Fruit fly (Drosophila melanogaster): Measurements from ENCODE around the gene Mur18B.

The Mur18B gene

DNA sequence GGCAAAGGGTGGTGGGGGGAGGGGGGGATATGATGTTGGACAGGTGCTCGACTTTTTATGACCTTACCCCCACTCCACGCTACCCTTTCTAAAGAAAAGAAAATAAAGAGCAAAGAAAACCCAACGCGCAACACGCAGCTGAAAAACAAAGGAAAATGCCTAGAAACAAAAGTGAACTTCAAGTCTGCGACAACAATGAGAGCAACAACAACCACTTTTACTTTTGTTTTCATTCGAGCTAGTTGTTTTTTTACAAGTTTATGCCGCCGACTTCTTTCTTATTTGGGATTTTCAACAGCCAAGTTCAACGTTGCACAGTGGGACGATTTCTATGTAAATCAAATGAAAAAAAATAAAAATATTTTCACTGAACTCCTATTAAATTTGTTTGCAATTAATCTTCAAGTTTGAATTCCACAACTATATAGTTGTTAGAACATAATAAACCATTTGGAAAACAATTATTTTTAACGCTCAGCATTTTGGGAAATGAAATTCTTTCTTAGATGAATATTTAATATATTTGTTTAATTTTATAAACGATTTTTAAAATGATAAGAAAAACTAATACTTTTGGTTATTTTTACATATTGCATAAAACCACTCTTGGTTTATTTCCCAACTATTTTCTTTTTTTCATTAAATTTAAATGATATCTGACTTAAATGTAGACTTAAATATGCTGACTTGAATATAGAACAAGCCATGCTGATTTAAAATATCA is 11.7 kb downstream of the Mur18B start:
- no peak for TF ChIP-seq CG30431 (GFP tag; optimal IDR thresholded peaks at IDR 0.05)
- peak; percentile 76 for TF ChIP-seq CG7556 (GFP tag; optimal IDR thresholded peaks at IDR 0.05)
- TF ChIP-seq CG11560 (tag; IDR thresholded peaks at IDR 0.05): no peak
- no peak for TF ChIP-seq CG10959 (GFP tag; IDR thresholded peaks at IDR 0.05)
- peak; percentile 22 for TF ChIP-seq CG10147 (GFP tag; optimal IDR thresholded peaks at IDR 0.05)
- TF ChIP-seq so (GFP tag; IDR thresholded peaks at IDR 0.05): no peak
- no peak for TF ChIP-seq hb (GFP tag; IDR thresholded peaks at IDR 0.05; ENCODE audit: partially characterized antibody)
- TF ChIP-seq CG32767 (GFP tag; IDR thresholded peaks at IDR 0.05): no peak
- TF ChIP-seq stwl (tag; optimal IDR thresholded peaks at IDR 0.05): no peak
- no peak for TF ChIP-seq tup (GFP tag; optimal IDR thresholded peaks at IDR 0.05)
- no peak for TF ChIP-seq Dp (GFP tag; optimal IDR thresholded peaks at IDR 0.05)
- TF ChIP-seq unpg (GFP tag; optimal IDR thresholded peaks at IDR 0.05): peak; percentile 20
- TF ChIP-seq Dek (tag; optimal IDR thresholded peaks at IDR 0.05): no peak
- TF ChIP-seq CG16779 (GFP tag; IDR thresholded peaks at IDR 0.05): no peak
- TF ChIP-seq Max (GFP tag; optimal IDR thresholded peaks at IDR 0.05): no peak
- TF ChIP-seq D (optimal IDR thresholded peaks at IDR 0.05): no peak
- peak; percentile 53 for TF ChIP-seq D (GFP tag; optimal IDR thresholded peaks at IDR 0.05)
- peak; percentile 10 to 50 for TF ChIP-seq bsh (GFP tag; optimal IDR thresholded peaks at IDR 0.05)
- TF ChIP-seq CG4707 (GFP tag; optimal IDR thresholded peaks at IDR 0.05): no peak
- no peak for TF ChIP-seq CG8478 (optimal IDR thresholded peaks at IDR 0.05)
- TF ChIP-seq CG8765 (GFP tag; IDR thresholded peaks at IDR 0.05): no peak
- TF ChIP-seq NC2α (GFP tag; optimal IDR thresholded peaks at IDR 0.05): no peak
- no peak for TF ChIP-seq NK7.1 (GFP tag; optimal IDR thresholded peaks at IDR 0.05)
- no peak for TF ChIP-seq gro (GFP tag; optimal IDR thresholded peaks at IDR 0.05)
- TF ChIP-seq Xrp1 (GFP tag; IDR thresholded peaks at IDR 0.05): no peak
- no peak for TF ChIP-seq hkb (optimal IDR thresholded peaks at IDR 0.05)
- TF ChIP-seq hkb (GFP tag; IDR thresholded peaks at IDR 0.05): no peak
- TF ChIP-seq Taf1 (GFP tag; IDR thresholded peaks at IDR 0.05): no peak
- no peak for TF ChIP-seq Antp (GFP tag; optimal IDR thresholded peaks at IDR 0.05)
- no peak for TF ChIP-seq sug (tag; optimal IDR thresholded peaks at IDR 0.05)
- no peak for TF ChIP-seq Doc3 (GFP tag; IDR thresholded peaks at IDR 0.05; ENCODE audit: partially characterized antibody)
- no peak for TF ChIP-seq zen (tag; optimal IDR thresholded peaks at IDR 0.05)
- TF ChIP-seq CG17186 (GFP tag; optimal IDR thresholded peaks at IDR 0.05): no peak
- TF ChIP-seq Rx (GFP tag; IDR thresholded peaks at IDR 0.05): no peak
- TF ChIP-seq CG18619 (GFP tag; optimal IDR thresholded peaks at IDR 0.05): peak; percentile 51
- no peak for TF ChIP-seq slou (GFP tag; optimal IDR thresholded peaks at IDR 0.05)
- no peak for TF ChIP-seq CrebB (tag; optimal IDR thresholded peaks at IDR 0.05)
- no peak for TF ChIP-seq CG15479 (GFP tag; optimal IDR thresholded peaks at IDR 0.05)
- TF ChIP-seq HmgD (GFP tag; optimal IDR thresholded peaks at IDR 0.05): no peak
- no peak for TF ChIP-seq Jarid2 (GFP tag; optimal IDR thresholded peaks at IDR 0.05)
- TF ChIP-seq Hr39 (optimal IDR thresholded peaks at IDR 0.05): no peak
- TF ChIP-seq repo (GFP tag; optimal IDR thresholded peaks at IDR 0.05): no peak
- TF ChIP-seq pros (GFP tag; optimal IDR thresholded peaks at IDR 0.05): no peak
- no peak for TF ChIP-seq jigr1 (GFP tag; IDR thresholded peaks at IDR 0.05)
- no peak for TF ChIP-seq twi (tag; optimal IDR thresholded peaks at IDR 0.05)
- no peak for TF ChIP-seq CG13123 (GFP tag; optimal IDR thresholded peaks at IDR 0.05)
- TF ChIP-seq grn (GFP tag; optimal IDR thresholded peaks at IDR 0.05): no peak
- TF ChIP-seq CG3995 (GFP tag; optimal IDR thresholded peaks at IDR 0.05): no peak
- no peak for TF ChIP-seq nerfin-1 (tag; optimal IDR thresholded peaks at IDR 0.05)
- TF ChIP-seq CG12104 (GFP tag; optimal IDR thresholded peaks at IDR 0.05): peak; percentile 41
- no peak for TF ChIP-seq CG6254 (GFP tag; optimal IDR thresholded peaks at IDR 0.05)
- no peak for TF ChIP-seq Doc2 (GFP tag; IDR thresholded peaks at IDR 0.05)
